Worm (Caenorhabditis elegans): ENCODE measurements around the gene srab-16.

srab-16 gene

DNA sequence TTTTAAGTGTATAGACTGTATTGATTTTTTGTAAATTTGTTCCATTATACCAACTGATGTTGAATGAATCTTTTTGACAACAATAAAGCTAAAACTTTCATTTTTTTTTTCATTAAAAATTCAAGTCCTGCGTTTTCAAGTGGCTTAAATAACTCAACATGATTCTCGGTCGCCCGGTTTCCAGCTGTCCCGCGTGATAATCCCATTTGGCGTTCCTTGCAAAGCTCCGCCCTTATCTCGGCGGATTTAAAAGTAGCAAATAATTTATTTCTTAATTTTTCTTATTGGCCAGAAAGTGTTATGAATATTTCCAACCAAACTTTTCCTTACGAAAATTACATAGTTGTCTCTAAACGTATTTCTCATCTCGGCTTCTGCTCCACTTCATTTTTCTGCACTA lies 26.4 kb upstream of the srab-16 start, which contains the start of gene str-20:
Gene str-20, plus strand, starts transcription at position 301 of the 400 bp plus-strand sequence.
- TF ChIP-seq ceh-13 (GFP tag; optimal IDR thresholded peaks at IDR 0.05) (no peak), B0310.2 (tag; optimal IDR thresholded peaks at IDR 0.05) (no peak), hnd-1 (tag; optimal IDR thresholded peaks at IDR 0.05) (no peak), scrt-1 (GFP tag; IDR thresholded peaks at IDR 0.05) (no peak), ceh-36 (tag; optimal IDR thresholded peaks at IDR 0.05) (no peak), hmg-4 (GFP tag; optimal IDR thresholded peaks at IDR 0.05) (no peak), sea-1 (GFP tag; conservative IDR thresholded peaks at IDR 0.05) (no peak), ets-7 (tag; optimal IDR thresholded peaks at IDR 0.05) (no peak), tbx-11 (GFP tag; IDR thresholded peaks at IDR 0.05) (no peak), pes-1 (GFP tag; IDR thresholded peaks at IDR 0.05) (no peak), F13C5.2 (tag; optimal IDR thresholded peaks at IDR 0.05) (no peak), ama-1 (optimal IDR thresholded peaks at IDR 0.05) (no peak), hmbx-1 (tag; optimal IDR thresholded peaks at IDR 0.05) (no peak), aly-1 (tag; optimal IDR thresholded peaks at IDR 0.05) (no peak), tra-4 (tag; optimal IDR thresholded peaks at IDR 0.05) (no peak)

DNA sequence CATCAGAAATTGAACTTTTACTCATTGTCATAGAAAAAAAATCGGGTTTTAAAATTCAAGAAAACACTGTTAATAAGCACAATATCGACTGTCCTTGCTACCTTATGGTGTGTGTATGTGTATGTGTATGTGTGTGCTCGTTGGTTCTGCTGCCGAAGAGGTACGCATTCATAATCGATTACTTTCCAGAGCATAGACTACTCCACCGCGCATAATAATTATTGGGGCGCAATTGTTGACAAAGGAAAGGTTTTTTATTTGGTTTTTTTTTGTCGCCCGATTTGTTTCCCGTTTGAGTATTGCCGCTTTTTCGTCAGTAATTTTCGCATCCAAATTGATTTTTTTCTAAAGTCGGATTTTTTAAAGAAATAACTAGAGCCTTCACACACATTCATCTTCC lies 21.3 kb upstream of the srab-16 start, which contains the start of gene C05E4.15:
Gene C05E4.15, minus strand, starts transcription at position 101 of the 400 bp plus-strand sequence.
- TF ChIP-seq hmbx-1 (tag; optimal IDR thresholded peaks at IDR 0.05), result no peak
- TF ChIP-seq scrt-1 (GFP tag; IDR thresholded peaks at IDR 0.05), result no peak
- TF ChIP-seq tbx-11 (GFP tag; IDR thresholded peaks at IDR 0.05), result no peak
- TF ChIP-seq ama-1 (optimal IDR thresholded peaks at IDR 0.05), result no peak
- TF ChIP-seq ceh-36 (tag; optimal IDR thresholded peaks at IDR 0.05), result no peak
- no peak for TF ChIP-seq B0310.2 (tag; optimal IDR thresholded peaks at IDR 0.05)
- TF ChIP-seq pes-1 (GFP tag; IDR thresholded peaks at IDR 0.05), result no peak

DNA sequence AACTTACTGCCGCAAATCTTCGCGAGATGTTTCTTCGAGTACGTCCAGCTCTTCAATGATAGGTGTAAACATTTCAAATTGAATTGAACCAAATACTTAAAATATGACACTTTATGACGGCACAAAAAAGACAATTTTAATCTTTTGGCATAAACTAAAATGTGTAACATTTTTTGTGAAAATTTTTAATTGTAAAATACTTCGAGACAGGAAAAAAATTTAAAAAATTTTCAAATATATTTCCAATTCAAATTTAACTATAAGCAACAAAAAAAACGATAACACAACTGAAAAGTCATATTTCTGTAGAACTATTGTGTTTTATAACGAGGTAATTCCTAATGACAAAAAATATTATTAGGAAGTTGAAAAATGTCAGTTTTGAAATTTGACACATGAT lies 20.6 kb upstream of the srab-16 start, which contains the start of gene C05E4.12:
Gene C05E4.12, minus strand, starts transcription at position 101 of the 400 bp plus-strand sequence.
- TF ChIP-seq sea-1 (GFP tag; conservative IDR thresholded peaks at IDR 0.05) (no peak), tra-4 (tag; optimal IDR thresholded peaks at IDR 0.05) (no peak), ets-7 (tag; optimal IDR thresholded peaks at IDR 0.05) (no peak), tbx-37 (GFP tag; conservative IDR thresholded peaks at IDR 0.05) (no peak), ceh-36 (tag; optimal IDR thresholded peaks at IDR 0.05) (no peak), hnd-1 (tag; optimal IDR thresholded peaks at IDR 0.05) (no peak), scrt-1 (GFP tag; IDR thresholded peaks at IDR 0.05) (no peak), F13C5.2 (tag; optimal IDR thresholded peaks at IDR 0.05) (no peak), pes-1 (GFP tag; IDR thresholded peaks at IDR 0.05) (no peak), ceh-13 (GFP tag; optimal IDR thresholded peaks at IDR 0.05) (no peak), hmg-4 (GFP tag; optimal IDR thresholded peaks at IDR 0.05) (no peak), ama-1 (optimal IDR thresholded peaks at IDR 0.05) (no peak), B0310.2 (tag; optimal IDR thresholded peaks at IDR 0.05) (no peak), hmbx-1 (tag; optimal IDR thresholded peaks at IDR 0.05) (no peak)

DNA sequence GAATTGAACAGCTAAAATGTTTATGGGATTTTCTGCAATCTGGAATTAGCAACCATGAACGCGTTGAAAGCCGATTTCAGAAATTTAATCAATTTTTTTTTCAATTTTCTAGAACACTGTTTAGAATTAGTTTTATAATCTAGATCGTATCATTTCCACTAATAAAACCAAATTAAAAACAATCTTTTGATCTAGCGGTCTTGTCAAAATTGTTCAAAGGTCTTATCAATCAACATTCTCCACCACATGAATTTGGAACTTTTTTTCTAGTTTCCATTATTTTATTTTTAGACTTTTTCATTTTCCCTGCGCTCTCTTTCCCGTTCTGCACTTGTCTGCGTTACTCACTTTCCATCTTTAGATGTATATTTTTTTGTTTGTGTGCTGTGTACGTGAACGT lies 20.2 kb upstream of the srab-16 start, which contains the start of gene srp-2:
Gene srp-2, plus strand, starts transcription at position 301 of the 400 bp plus-strand sequence.
- TF ChIP-seq hnd-1 (tag; optimal IDR thresholded peaks at IDR 0.05) (no peak), tbx-11 (GFP tag; IDR thresholded peaks at IDR 0.05) (no peak), tra-4 (tag; optimal IDR thresholded peaks at IDR 0.05) (no peak), tbx-37 (GFP tag; conservative IDR thresholded peaks at IDR 0.05) (no peak), ceh-36 (tag; optimal IDR thresholded peaks at IDR 0.05) (no peak), B0310.2 (tag; optimal IDR thresholded peaks at IDR 0.05) (no peak), scrt-1 (GFP tag; IDR thresholded peaks at IDR 0.05) (no peak), aly-1 (tag; optimal IDR thresholded peaks at IDR 0.05) (no peak), hmg-4 (GFP tag; optimal IDR thresholded peaks at IDR 0.05) (no peak), flt-1 (GFP tag; IDR thresholded peaks at IDR 0.05) (no peak), F13C5.2 (tag; optimal IDR thresholded peaks at IDR 0.05) (no peak), ceh-13 (GFP tag; optimal IDR thresholded peaks at IDR 0.05) (no peak), ets-7 (tag; optimal IDR thresholded peaks at IDR 0.05) (no peak), ama-1 (optimal IDR thresholded peaks at IDR 0.05) (no peak), pes-1 (GFP tag; IDR thresholded peaks at IDR 0.05) (no peak), hmbx-1 (tag; optimal IDR thresholded peaks at IDR 0.05) (no peak), sea-1 (GFP tag; conservative IDR thresholded peaks at IDR 0.05) (no peak)

DNA sequence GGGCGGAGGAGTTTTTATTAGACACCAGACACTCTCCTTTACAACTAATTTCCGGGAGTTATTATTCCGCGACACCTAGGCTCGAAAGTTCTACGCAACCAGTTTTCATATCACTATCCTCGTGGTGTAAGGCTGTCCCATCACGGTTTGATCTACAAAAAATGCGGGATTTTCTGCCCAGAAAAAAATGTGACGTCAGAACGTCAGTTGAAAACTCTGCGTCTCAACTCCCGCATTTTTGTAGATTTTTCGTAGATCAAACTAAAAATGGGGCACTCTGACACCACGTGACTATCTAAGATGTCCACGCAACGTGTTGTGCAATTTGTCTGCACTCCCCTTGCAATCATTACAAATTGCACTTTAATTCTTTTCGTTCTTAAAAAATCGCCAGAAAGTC lies 17.8 kb upstream of the srab-16 start, which contains the start of gene str-238:
Gene str-238, plus strand, starts transcription at position 301 of the 400 bp plus-strand sequence.
- TF ChIP-seq tra-4 (tag; optimal IDR thresholded peaks at IDR 0.05) (no peak), tbx-37 (GFP tag; conservative IDR thresholded peaks at IDR 0.05) (no peak), ets-7 (tag; optimal IDR thresholded peaks at IDR 0.05) (no peak), sea-1 (GFP tag; conservative IDR thresholded peaks at IDR 0.05) (no peak), flt-1 (GFP tag; IDR thresholded peaks at IDR 0.05) (no peak), ama-1 (optimal IDR thresholded peaks at IDR 0.05) (no peak), aly-1 (tag; optimal IDR thresholded peaks at IDR 0.05) (no peak), ceh-36 (tag; optimal IDR thresholded peaks at IDR 0.05) (no peak), hmbx-1 (tag; optimal IDR thresholded peaks at IDR 0.05) (no peak)

DNA sequence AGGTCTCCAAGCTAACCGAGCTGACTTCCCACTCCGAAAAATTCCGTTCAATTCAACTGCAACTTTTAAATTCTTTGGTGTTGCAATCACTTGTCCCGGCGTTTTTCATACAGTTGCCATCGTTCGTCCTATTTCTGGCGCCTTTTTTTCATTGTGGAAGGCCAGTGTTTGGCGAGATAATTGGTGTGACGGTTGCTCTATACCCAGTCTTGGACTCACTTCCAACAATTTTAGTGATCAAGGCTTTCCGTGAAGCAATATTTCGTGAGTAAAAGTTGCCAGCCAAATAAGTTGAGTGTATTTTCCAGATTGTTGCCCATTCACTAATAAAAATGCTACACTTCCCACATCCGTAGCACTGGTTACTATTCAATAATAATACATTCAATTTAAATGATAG lies 10.3 kb upstream of the srab-16 start:
- TF ChIP-seq scrt-1 (GFP tag; IDR thresholded peaks at IDR 0.05), result no peak
- no peak for TF ChIP-seq aly-1 (tag; optimal IDR thresholded peaks at IDR 0.05)
- no peak for TF ChIP-seq tbx-37 (GFP tag; conservative IDR thresholded peaks at IDR 0.05)
- TF ChIP-seq F13C5.2 (tag; optimal IDR thresholded peaks at IDR 0.05), result no peak
- no peak for TF ChIP-seq sea-1 (GFP tag; conservative IDR thresholded peaks at IDR 0.05)
- TF ChIP-seq B0310.2 (tag; optimal IDR thresholded peaks at IDR 0.05), result no peak
- no peak for TF ChIP-seq ceh-36 (tag; optimal IDR thresholded peaks at IDR 0.05)
- no peak for TF ChIP-seq ets-7 (tag; optimal IDR thresholded peaks at IDR 0.05)
- no peak for TF ChIP-seq hnd-1 (tag; optimal IDR thresholded peaks at IDR 0.05)
- no peak for TF ChIP-seq flt-1 (GFP tag; IDR thresholded peaks at IDR 0.05)
- no peak for TF ChIP-seq pes-1 (GFP tag; IDR thresholded peaks at IDR 0.05)
- TF ChIP-seq hmg-4 (GFP tag; optimal IDR thresholded peaks at IDR 0.05), result no peak
- no peak for TF ChIP-seq ama-1 (optimal IDR thresholded peaks at IDR 0.05)
- no peak for TF ChIP-seq hmbx-1 (tag; optimal IDR thresholded peaks at IDR 0.05)
- TF ChIP-seq tra-4 (tag; optimal IDR thresholded peaks at IDR 0.05), result no peak

DNA sequence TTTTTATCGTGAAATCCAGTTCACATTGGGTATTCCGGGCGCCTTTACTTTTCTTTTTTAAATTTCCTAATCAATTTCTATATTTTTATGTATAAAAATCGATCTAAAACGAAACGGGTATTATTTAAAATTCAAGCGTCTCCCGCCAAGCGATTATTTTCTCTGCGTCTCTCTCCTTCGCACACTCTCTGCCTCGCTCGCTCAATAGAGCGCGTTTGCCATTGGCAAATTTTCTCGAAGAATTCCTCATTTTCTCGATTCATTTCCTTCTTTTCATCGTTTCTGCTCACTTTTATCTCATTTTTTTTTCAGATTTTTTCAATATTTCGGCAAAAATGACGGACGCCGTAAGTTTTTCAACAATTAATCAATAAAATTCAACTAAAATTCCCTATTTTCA lies 9.3 kb upstream of the srab-16 start, which contains the start of gene sti-1:
Gene sti-1, plus strand, starts transcription at position 263 of the 400 bp plus-strand sequence.
- TF ChIP-seq ets-7 (tag; optimal IDR thresholded peaks at IDR 0.05), result no peak
- no peak for TF ChIP-seq tra-4 (tag; optimal IDR thresholded peaks at IDR 0.05)
- no peak for TF ChIP-seq hnd-1 (tag; optimal IDR thresholded peaks at IDR 0.05)
- peak; percentile 34 for TF ChIP-seq F13C5.2 (tag; optimal IDR thresholded peaks at IDR 0.05)
- no peak for TF ChIP-seq ceh-36 (tag; optimal IDR thresholded peaks at IDR 0.05)
- no peak for TF ChIP-seq ama-1 (optimal IDR thresholded peaks at IDR 0.05)
- no peak for TF ChIP-seq scrt-1 (GFP tag; IDR thresholded peaks at IDR 0.05)
- no peak for TF ChIP-seq ceh-13 (GFP tag; optimal IDR thresholded peaks at IDR 0.05)

Measured in whole organism, early embryonic.